Worm (Caenorhabditis elegans) whole organism, dauer: ENCODE results near the gene srx-42.

Experiments
- unc-62 ChIP-seq: sonication (generic microtip); optimal IDR thresholded peaks from 2 replicates; lab custom pipeline; 2017; ENCODE audit warnings: missing biosample characterization, missing genetic modification reagents, missing genetic modification characterization

The srx-42 gene

DNA sequence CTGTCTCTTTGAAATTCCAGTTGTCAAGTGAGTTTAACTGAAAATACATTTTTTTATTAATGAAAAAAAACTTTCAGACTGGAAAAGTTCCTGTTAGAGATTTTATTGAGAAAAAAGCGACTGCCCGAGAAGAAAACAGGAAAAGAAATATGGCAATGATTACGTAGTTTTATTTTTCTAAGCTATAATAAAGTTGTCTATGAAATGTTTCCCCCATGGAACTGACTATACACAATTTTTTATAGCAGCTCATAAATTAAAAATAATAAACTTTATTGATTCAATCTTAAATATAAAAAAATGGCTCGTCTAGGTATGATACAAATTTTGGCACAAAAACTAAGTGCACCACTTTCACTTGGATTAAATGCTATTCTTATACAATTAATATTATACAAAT is 18.3 kb upstream of the srx-42 start, which contains the start of gene C06B3.1:
C06B3.1 (plus strand) TSS at position 301 of the 400 bp plus-strand sequence.
- no peak for TF ChIP-seq unc-62 (GFP tag; lab: Kevin White, UChicago)

DNA sequence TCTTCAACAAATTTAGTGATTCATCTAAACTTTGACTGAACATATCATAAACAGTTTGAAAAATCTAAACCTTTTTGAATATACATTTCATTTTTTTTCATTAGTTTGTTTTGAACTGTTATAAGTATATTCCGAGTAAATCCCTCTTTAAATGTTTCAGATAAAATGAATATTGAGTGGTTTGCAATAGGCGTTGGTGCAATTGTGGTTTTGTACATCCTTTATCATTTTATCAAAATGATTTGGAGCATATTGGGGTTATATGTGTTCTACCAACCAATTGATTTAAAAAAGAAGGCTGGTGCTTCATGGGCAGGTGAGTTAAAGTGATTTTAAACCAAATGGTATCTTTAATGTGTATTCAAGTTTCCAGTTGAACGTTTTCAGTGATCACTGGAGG is 16.4 kb upstream of the srx-42 start, which contains the start of gene stdh-3:
stdh-3 (plus strand) TSS at position 166 of the 400 bp plus-strand sequence.
- TF ChIP-seq unc-62 (GFP tag; lab: Kevin White, UChicago): no peak

DNA sequence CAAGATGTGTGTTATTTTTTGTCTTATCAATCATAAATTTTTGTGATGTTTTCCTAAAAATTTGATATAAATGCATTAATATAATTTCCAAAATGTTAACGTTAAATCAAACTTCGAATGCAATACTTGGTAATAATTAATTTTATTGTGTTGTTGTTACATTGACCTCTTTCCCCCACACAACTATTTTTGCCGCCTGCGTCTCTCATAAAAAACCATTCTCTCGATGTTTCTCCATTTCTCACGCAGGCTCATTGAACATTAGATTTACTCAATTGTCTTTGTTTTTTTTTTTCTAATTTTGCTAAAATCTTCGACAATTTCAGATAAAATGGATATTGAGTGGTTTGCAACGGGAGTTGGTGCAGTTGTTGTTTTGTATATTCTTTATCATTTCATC is 14.7 kb upstream of the srx-42 start, which contains the start of gene stdh-1:
stdh-1 (plus strand) TSS at position 327 of the 400 bp plus-strand sequence.
- no peak for TF ChIP-seq unc-62 (GFP tag; lab: Kevin White, UChicago)

DNA sequence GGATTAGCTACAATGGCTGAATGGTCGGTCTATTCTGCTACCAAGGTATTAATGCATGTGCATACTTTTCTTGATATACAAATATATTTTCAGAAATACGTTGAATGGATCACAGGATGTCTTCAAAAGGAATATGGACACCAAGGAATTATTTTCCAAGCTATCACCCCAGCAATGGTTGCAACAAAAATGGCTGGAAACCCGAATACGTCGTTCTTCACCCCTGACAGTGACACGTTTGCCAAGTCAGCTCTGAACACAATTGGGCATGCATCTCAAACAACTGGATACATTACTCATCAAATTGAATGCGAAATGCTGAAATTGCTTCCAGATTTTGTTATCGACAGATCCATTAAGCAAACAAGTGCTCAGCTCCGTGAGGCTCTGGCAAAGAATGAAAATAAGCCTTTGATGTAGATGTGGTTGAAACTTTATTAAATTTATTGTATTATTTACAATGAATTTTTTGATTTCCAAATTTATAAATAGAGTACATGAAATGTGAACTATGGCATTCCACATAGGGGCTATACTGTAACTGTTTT is 13.2 kb upstream of the srx-42 start:
- TF ChIP-seq unc-62 (GFP tag; lab: Kevin White, UChicago): no peak

DNA sequence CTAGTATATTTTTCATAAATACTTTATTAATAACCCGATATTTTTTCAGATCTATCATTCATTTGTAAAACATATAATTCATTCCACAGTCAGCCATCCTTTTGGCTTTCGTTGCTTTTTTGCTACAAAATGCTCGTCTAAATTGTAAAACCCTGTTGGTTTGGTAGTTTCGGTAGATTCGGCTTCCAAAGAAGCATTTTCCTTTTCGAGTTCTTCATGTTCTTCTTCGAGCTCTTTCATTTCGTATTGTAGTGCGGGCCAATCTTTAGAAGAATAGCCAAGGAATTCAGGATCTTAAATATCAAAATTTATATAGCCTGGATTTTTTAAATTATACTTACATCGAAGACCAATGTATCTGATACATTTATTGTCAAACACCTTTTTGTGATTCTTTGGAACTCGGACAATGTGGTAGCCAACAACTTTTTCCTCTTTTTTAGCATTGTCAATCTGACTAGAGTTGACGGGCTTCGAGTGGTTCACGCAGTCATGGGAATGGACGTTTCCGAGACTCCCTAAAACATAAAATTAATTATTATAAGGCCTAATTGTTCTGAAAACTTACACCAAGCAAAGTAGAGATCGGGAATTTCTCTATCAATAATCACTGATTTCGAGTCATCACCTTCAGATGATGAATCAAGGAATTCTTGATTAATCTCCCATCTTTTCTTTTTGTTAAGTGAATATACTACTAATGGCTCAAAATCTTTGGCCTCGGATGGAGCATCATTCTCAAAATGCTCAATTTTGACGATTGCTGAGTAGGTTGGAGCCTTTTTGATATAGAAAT is 12.5 kb upstream of the srx-42 start:
- no peak for TF ChIP-seq unc-62 (GFP tag; lab: Kevin White, UChicago)

DNA sequence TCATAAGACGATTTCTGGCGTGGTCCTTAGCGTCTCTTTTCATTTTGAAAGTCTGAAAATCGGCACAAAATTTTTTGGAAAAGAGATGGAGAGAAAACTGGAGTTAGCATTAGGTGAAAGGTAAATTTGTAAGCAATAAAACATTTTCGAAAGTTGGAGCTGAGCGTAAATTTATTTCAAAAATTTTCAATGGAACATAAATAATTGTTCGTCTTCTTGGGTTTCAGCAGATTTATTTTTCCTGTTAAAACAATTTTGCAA is 12.0 kb upstream of the srx-42 start, which contains the start of gene C06B3.6:
C06B3.6 (minus strand) TSS at position 52 of the 261 bp plus-strand sequence.
- TF ChIP-seq unc-62 (GFP tag; lab: Kevin White, UChicago): no peak

DNA sequence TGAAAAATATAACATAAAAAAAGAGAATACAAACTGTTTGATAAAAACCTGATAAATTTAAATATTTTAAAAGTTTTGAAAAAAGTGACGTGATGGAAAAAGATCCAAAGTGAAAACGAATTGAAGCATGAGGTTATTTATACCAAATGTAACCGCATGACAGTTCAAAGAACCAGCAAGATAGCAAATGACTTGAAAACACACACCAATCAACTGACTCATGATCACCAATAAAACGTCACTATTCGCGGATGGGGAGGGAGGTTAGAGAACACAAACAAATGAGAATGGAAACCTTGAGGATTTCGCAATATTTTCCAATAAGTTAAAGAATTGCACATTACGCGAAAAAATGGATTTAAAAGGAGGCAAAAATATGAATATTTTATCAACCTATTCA is 11.4 kb upstream of the srx-42 start, which contains the start of gene C06B3.7:
C06B3.7 (plus strand) TSS at position 287 of the 400 bp plus-strand sequence.
- no peak for TF ChIP-seq unc-62 (GFP tag; lab: Kevin White, UChicago)

DNA sequence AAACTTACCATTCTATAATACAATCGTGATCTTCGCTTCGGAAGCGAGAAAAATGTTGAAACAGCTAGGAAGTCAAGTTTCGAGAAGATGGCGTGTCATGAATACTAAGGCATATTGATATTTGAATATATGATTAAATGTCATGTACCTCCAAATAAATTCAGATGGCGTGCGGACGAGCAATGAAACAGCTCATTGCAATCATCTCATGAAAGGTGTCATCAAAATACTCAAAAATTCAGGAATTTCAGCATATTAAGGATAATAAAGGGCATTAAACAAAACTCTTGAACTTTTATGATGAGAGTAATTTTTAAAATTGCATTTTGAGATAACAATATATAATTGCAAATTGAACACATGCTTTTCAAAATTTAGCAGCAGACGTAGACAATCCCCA is 5.4 kb upstream of the srx-42 start, which contains the start of gene gcy-32:
gcy-32 (minus strand) TSS at position 101 of the 400 bp plus-strand sequence.
- no peak for TF ChIP-seq unc-62 (GFP tag; lab: Kevin White, UChicago)

DNA sequence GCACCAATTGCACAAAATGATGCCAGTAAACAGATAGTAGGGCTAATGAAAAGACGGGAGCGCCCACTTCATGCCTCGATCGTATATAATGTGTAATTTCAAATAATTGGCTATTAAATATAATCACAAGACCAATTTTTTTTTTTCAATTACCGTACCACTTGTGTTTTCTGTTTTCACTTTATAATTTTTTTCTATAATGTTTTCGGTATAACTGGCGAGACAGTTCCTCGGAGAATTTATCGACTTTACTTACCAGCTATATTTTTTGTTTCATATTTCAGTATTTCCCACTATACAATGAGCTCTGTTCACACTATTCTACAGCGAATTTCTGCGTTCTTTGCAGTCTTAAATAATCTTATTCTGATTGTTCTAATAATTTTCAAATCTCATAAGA is 4.6 kb upstream of the srx-42 start, which contains the start of gene str-252:
str-252 (plus strand) TSS at position 301 of the 400 bp plus-strand sequence.
- no peak for TF ChIP-seq unc-62 (GFP tag; lab: Kevin White, UChicago)

DNA sequence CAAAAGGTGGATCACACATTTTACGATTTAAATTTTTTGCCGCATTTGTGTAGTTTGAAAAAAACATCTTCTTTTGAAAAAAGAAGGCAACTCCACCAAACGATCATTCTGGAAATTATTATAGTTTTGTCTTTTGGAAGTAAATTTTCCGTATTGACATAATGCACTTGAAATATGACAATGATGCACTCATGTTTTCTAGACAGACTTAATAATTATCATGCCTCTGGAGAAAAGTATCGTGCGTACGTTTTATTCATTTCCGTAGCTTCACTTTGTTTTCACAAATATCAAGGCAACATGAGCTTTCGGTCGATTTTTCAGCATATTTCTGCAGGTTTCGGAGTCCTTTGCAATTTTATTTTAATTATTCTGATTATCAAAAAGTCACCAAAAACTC is 2.5 kb upstream of the srx-42 start, which contains the start of gene str-250:
str-250 (plus strand) TSS at position 301 of the 400 bp plus-strand sequence.
- TF ChIP-seq unc-62 (GFP tag; lab: Kevin White, UChicago): no peak

DNA sequence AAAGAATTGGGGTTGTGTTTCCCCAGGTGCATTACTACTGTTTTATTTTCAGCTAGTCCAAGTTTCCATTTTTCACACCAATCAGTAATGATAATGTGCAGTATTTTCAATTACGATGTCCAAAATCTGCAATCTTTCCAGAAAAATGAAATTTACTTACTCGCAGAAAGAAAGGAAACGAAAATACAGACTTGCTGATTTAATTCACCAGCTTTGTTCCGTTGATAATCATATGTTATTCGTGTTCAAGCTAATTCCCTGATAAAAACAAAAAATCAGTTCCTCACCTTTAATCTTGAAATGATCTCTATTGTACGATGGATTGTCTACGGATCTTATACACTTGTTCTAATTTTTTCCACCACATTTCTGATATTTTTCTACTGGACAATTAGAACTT is 3.0 kb downstream of the srx-42 start, which contains the start of gene srxa-11:
srxa-11 (plus strand) TSS at position 301 of the 400 bp plus-strand sequence.
- TF ChIP-seq unc-62 (GFP tag; lab: Kevin White, UChicago): no peak

DNA sequence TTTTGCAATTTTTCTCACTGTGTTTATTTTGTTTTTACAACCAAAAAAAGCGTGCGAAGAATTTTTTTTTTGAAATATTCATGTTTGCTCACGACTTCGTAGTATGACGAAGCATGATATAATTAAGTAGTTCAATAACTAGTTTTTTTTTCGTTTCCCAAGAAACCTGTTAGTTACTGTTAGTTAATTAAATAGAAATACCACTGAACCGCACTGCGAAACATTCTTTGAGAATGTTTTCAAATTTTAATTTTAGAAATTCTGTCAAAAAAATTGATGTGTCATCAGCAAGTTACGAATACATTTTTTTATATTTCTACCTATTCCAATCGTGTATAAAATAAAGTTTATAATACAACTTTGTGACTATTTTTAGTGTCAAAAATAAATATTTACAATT is 5.6 kb downstream of the srx-42 start, which contains the start of gene srxa-12:
srxa-12 (plus strand) TSS at position 301 of the 400 bp plus-strand sequence.
- no peak for TF ChIP-seq unc-62 (GFP tag; lab: Kevin White, UChicago)

DNA sequence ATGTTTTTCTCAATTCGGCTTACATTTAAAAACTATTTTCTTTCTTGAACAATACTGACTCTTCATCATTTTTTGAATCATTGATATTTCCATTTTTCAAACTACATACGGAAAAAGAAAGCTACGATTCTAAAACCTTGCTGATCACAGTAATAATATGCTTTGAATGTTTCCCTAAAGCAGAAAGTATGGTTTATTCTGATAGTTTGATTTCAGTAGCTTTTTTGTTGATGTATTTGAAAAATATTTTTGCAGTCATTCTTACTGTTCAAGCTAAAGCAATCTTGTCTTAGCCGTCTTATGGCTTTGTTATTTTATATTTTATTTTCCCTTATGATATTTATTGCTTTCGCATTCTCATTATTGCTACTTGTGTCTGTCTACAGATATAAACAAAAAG is 8.7 kb downstream of the srx-42 start, which contains the start of gene srxa-13:
srxa-13 (plus strand) TSS at position 301 of the 400 bp plus-strand sequence.
- no peak for TF ChIP-seq unc-62 (GFP tag; lab: Kevin White, UChicago)

DNA sequence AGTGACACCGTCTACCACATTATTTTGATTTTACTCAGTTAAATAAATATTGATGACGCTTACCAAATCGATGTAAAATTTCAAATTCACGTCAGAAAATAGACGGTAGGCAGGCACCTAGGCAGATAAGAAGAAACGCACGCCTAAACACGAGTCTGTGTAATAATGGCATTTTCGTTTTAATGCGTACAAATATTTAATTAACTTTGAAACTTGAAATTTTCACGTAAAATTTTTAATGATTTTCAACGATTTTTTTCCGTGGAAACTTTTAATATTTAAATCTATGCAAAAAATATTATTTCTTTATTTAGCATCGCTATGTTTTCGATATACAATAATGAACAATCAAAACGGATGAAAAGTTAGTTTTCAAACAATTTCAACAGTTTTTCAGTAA is 10.4 kb downstream of the srx-42 start, which contains the start of gene C06B3.16:
C06B3.16 (plus strand) TSS at position 301 of the 400 bp plus-strand sequence.
- no peak for TF ChIP-seq unc-62 (GFP tag; lab: Kevin White, UChicago)

DNA sequence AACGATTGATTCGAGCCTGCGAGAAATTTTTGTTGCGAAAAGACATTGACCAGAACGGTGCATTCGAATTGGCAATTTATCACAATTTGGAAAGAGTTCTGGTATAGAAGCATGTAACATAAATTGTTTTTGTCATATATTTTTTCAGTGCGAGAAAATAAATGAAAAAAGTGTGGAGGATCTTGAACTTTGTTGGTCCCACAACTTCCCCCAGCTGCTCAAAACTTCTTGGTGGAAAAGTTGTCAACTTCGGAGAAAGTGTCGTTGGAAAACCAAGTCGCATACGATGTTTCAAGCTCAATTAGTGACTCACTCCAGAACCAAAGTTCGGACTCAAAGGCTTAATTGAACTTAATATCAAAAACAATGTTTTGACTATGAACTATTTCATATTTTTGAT is 11.1 kb downstream of the srx-42 start:
- no peak for TF ChIP-seq unc-62 (GFP tag; lab: Kevin White, UChicago)

DNA sequence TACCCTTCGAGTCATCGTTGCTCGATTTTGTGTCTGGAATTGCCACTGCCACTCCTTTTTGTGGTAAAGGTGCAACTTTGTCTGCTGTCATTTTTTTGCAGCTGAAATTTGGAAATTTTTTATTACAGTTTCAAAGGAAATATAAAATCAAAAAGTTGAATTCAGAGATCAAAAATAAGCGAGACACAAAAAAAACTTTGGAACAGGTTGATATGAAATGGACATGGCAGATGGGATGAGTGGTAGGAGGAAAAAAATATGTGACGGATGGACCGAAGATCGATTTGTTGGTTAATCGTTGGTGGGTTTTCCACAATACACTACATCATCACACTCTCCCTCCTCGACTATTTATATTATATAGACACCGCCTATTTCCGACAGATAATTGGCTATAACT is 13.7 kb downstream of the srx-42 start, which contains the start of gene R10D12.1:
R10D12.1 (minus strand) TSS at position 101 of the 400 bp plus-strand sequence.
- TF ChIP-seq unc-62 (GFP tag; lab: Kevin White, UChicago): no peak
